Worm (Caenorhabditis elegans) whole organism, L3 larva: ENCODE measurements around the gene Y39A3A.4.

Experiments
- R02D3.7 ChIP-seq: fragments of 150-350 bp; optimal IDR thresholded peaks from 2 replicates; lab custom pipeline; 2014; ENCODE audit warnings: missing biosample characterization, missing genetic modification characterization
- ZK546.5 ChIP-seq: sonication (generic microtip); optimal IDR thresholded peaks from 2 replicates; lab custom pipeline; 2017; ENCODE audit warnings: missing biosample characterization, missing genetic modification characterization
- aly-2 ChIP-seq: fragments of 150-350 bp; optimal IDR thresholded peaks from 2 replicates; lab custom pipeline; 2014; ENCODE audit warnings: missing biosample characterization, missing genetic modification characterization
- ama-1 ChIP-seq: fragments of 150-350 bp; optimal IDR thresholded peaks from 2 replicates; lab custom pipeline; 2018
- ceh-16 ChIP-seq: sonication (generic microtip); optimal IDR thresholded peaks from 2 replicates; lab custom pipeline; 2017; ENCODE audit warnings: missing biosample characterization, missing genetic modification characterization
- ceh-28 ChIP-seq: fragments of 150-350 bp; optimal IDR thresholded peaks from 2 replicates; lab custom pipeline; 2014; ENCODE audit warnings: missing biosample characterization, missing genetic modification reagents, missing genetic modification characterization
- ceh-9 ChIP-seq: sonication (generic microtip); optimal IDR thresholded peaks from 2 replicates; lab custom pipeline; 2018; ENCODE audit warnings: missing biosample characterization, missing genetic modification characterization
- egl-27 ChIP-seq: sonication (generic microtip); optimal IDR thresholded peaks from 4 replicates; lab custom pipeline; 2017; ENCODE audit warnings: missing biosample characterization, missing genetic modification reagents, missing genetic modification characterization
- egl-5 ChIP-seq: fragments of 150-350 bp; optimal IDR thresholded peaks from 2 replicates; lab custom pipeline; 2017; ENCODE audit warnings: missing biosample characterization, missing genetic modification reagents, missing genetic modification characterization, inconsistent platforms
- elt-1 ChIP-seq: fragments of 150-350 bp; optimal IDR thresholded peaks from 2 replicates; lab custom pipeline; 2014; ENCODE audit warnings: missing biosample characterization, missing genetic modification characterization
- elt-3 ChIP-seq, 3 experiments: fragments of 150-350 bp in 1 of 3; sonication (generic microtip) in 2 of 3; optimal IDR thresholded peaks; 2 replicates in 2 of 3; 4 replicates in 1 of 3; lab custom pipeline; 2014 to 2017; ENCODE audit warnings: missing biosample characterization in 3 of 3, missing genetic modification characterization in 3 of 3
- eor-1 ChIP-seq, 2 experiments: fragments of 150-350 bp; optimal IDR thresholded peaks; 2 replicates each; lab custom pipeline; 2014 to 2018; ENCODE audit warnings: missing biosample characterization in 2 of 2, missing genetic modification characterization in 2 of 2
- fkh-10 ChIP-seq: sonication (generic microtip); optimal IDR thresholded peaks from 2 replicates; lab custom pipeline; 2017; ENCODE audit warnings: missing biosample characterization, missing genetic modification reagents, missing genetic modification characterization
- fkh-2 ChIP-seq: fragments of 150-350 bp; optimal IDR thresholded peaks from 2 replicates; lab custom pipeline; 2014; ENCODE audit warnings: missing biosample characterization, missing genetic modification reagents, missing genetic modification characterization
- hmg-11 ChIP-seq: sonication (generic microtip); optimal IDR thresholded peaks from 2 replicates; lab custom pipeline; 2016; ENCODE audit warnings: missing genetic modification characterization, missing compliant biosample characterization
- jun-1 ChIP-seq: fragments of 150-350 bp; optimal IDR thresholded peaks from 2 replicates; lab custom pipeline; 2014; ENCODE audit warnings: missing biosample characterization, missing genetic modification reagents, missing genetic modification characterization
- lin-15B ChIP-seq: fragments of 150-350 bp; optimal IDR thresholded peaks from 2 replicates; lab custom pipeline; 2014; ENCODE audit warnings: missing biosample characterization, missing genetic modification characterization
- mml-1 ChIP-seq: fragments of 150-350 bp; sonication (generic microtip); optimal IDR thresholded peaks from 3 replicates; lab custom pipeline; 2014; ENCODE audit warnings: missing biosample characterization, missing genetic modification characterization
- nfya-1 ChIP-seq: sonication (generic microtip); optimal IDR thresholded peaks from 2 replicates; lab custom pipeline; 2017; ENCODE audit warnings: missing genetic modification characterization, mild to moderate bottlenecking, missing compliant biosample characterization, antibody characterized with exemption, moderate library complexity; ENCODE audit not compliant: insufficient read depth
- nhr-11 ChIP-seq: fragments of 150-350 bp; optimal IDR thresholded peaks from 2 replicates; lab custom pipeline; 2014; ENCODE audit warnings: missing biosample characterization, missing genetic modification characterization
- nhr-23 ChIP-seq: fragments of 150-350 bp; optimal IDR thresholded peaks from 2 replicates; lab custom pipeline; 2014; ENCODE audit warnings: missing biosample characterization, missing genetic modification reagents, missing genetic modification characterization
- nhr-25 ChIP-seq: sonication (generic microtip); optimal IDR thresholded peaks from 2 replicates; lab custom pipeline; 2017; ENCODE audit warnings: missing biosample characterization, missing genetic modification characterization
- nhr-43 ChIP-seq: sonication (generic microtip); optimal IDR thresholded peaks from 2 replicates; lab custom pipeline; 2016; ENCODE audit warnings: mild to moderate bottlenecking, missing genetic modification characterization, missing compliant biosample characterization; ENCODE audit not compliant: poor library complexity, severe bottlenecking
- nhr-67 ChIP-seq: fragments of 150-350 bp; optimal IDR thresholded peaks from 2 replicates; lab custom pipeline; 2014; ENCODE audit warnings: missing biosample characterization, missing genetic modification characterization
- nhr-76 ChIP-seq: fragments of 150-350 bp; sonication (generic microtip); optimal IDR thresholded peaks from 5 replicates; lab custom pipeline; 2014; ENCODE audit warnings: missing biosample characterization, missing genetic modification characterization
- nhr-77 ChIP-seq: fragments of 150-350 bp; optimal IDR thresholded peaks from 2 replicates; lab custom pipeline; 2014; ENCODE audit warnings: missing biosample characterization, missing genetic modification characterization
- pha-4 ChIP-seq: fragments of 150-350 bp; optimal IDR thresholded peaks from 2 replicates; lab custom pipeline; 2014; ENCODE audit warnings: missing biosample characterization, missing genetic modification reagents, missing genetic modification characterization
- pqm-1 ChIP-seq: fragments of 150-350 bp; optimal IDR thresholded peaks from 2 replicates; lab custom pipeline; 2017; ENCODE audit warnings: missing biosample characterization, missing genetic modification characterization, inconsistent platforms
- tbx-2 ChIP-seq: sonication (generic microtip); optimal IDR thresholded peaks from 2 replicates; lab custom pipeline; 2016; ENCODE audit warnings: mild to moderate bottlenecking, missing genetic modification characterization, missing compliant biosample characterization
- unc-39 ChIP-seq: sonication (generic microtip); optimal IDR thresholded peaks from 4 replicates; lab custom pipeline; 2017; ENCODE audit warnings: missing biosample characterization, missing genetic modification characterization
- zag-1 ChIP-seq: fragments of 150-350 bp; optimal IDR thresholded peaks from 2 replicates; lab custom pipeline; 2014; ENCODE audit warnings: missing biosample characterization, missing genetic modification characterization

Gene Y39A3A.4

ce11 chrIII:2032327-2033093, 43.9 kb downstream of the Y39A3A.4 start:
- no peak for TF ChIP-seq elt-3 (tag; optimal IDR thresholded peaks at IDR 0.05; lab: Kevin White, UChicago)
- TF ChIP-seq fkh-10 (GFP tag; lab: Kevin White, UChicago): no peak
- peak; percentile 14 for TF ChIP-seq pha-4 (tag; lab: Kevin White, UChicago)
- TF ChIP-seq nhr-23 (tag; lab: Kevin White, UChicago): peak; percentile 7
- TF ChIP-seq elt-1 (tag; lab: Kevin White, UChicago): no peak
- peak; percentile 13 for TF ChIP-seq lin-15B (tag; lab: Kevin White, UChicago)

- no peak for TF ChIP-seq elt-3 (tag; optimal IDR thresholded peaks at IDR 0.05; lab: Kevin White, UChicago)
- no peak for TF ChIP-seq tbx-2 (tag; lab: Kevin White, UChicago)
- TF ChIP-seq pha-4 (tag; lab: Kevin White, UChicago): no peak
- no peak for TF ChIP-seq nhr-67
- TF ChIP-seq nhr-77: no peak
- no peak for TF ChIP-seq jun-1 (tag; lab: Kevin White, UChicago)
- TF ChIP-seq ceh-16 (tag; lab: Kevin White, UChicago): no peak
- no peak for TF ChIP-seq ama-1 (lab: Kevin White, UChicago)
- TF ChIP-seq R02D3.7 (tag; lab: Kevin White, UChicago): no peak
- no peak for TF ChIP-seq nhr-76
- no peak for TF ChIP-seq ceh-28 (tag; lab: Kevin White, UChicago)
- no peak for TF ChIP-seq lin-15B (tag; lab: Kevin White, UChicago)
- TF ChIP-seq eor-1 (tag; optimal IDR thresholded peaks at IDR 0.05; lab: Kevin White, UChicago): no peak
- no peak for TF ChIP-seq unc-39 (tag; lab: Kevin White, UChicago)
- no peak for TF ChIP-seq fkh-10 (GFP tag; lab: Kevin White, UChicago)
These were observed 44.6 kb downstream of the Y39A3A.4 start for ce11 chrIII:2031746-2032145.

ce11 chrIII:2030776-2031565, 45.4 kb downstream of the Y39A3A.4 start:
- TF ChIP-seq mml-1 (tag; lab: Kevin White, UChicago) (no peak), egl-27 (tag; lab: Kevin White, UChicago) (no peak), nhr-11 (tag; lab: Kevin White, UChicago) (no peak), ZK546.5 (tag; lab: Kevin White, UChicago) (no peak), aly-2 (no peak), ceh-9 (no peak), ceh-16 (tag; lab: Kevin White, UChicago) (no peak), nfya-1 (tag; lab: Kevin White, UChicago) (no peak), jun-1 (tag; lab: Kevin White, UChicago) (no peak), pqm-1 (tag; lab: Kevin White, UChicago) (no peak), R02D3.7 (tag; lab: Kevin White, UChicago) (no peak), egl-5 (tag; lab: Kevin White, UChicago) (no peak), nhr-23 (tag; lab: Kevin White, UChicago) (no peak), lin-15B (tag; lab: Kevin White, UChicago) (no peak), nhr-43 (tag; lab: Kevin White, UChicago) (no peak)
- TF ChIP-seq, all 47 proteins: peak for 0

- no peak for TF ChIP-seq nhr-25
- TF ChIP-seq nhr-67: no peak
- no peak for TF ChIP-seq hmg-11 (tag; lab: Kevin White, UChicago)
- no peak for TF ChIP-seq fkh-10 (GFP tag; lab: Kevin White, UChicago)
- no peak for TF ChIP-seq zag-1 (tag; lab: Kevin White, UChicago)
- no peak for TF ChIP-seq fkh-2
- no peak for TF ChIP-seq nhr-76
- TF ChIP-seq nfya-1 (tag; lab: Kevin White, UChicago): no peak
- no peak for TF ChIP-seq elt-3 (tag; optimal IDR thresholded peaks at IDR 0.05; lab: Kevin White, UChicago)
- no peak for TF ChIP-seq nhr-23 (tag; lab: Kevin White, UChicago)
- no peak for TF ChIP-seq jun-1 (tag; lab: Kevin White, UChicago)
These were observed 48.9 kb downstream of the Y39A3A.4 start for ce11 chrIII:2027517-2027916.
